Worm (Caenorhabditis elegans) whole organism, mixed stage, embryonic: ENCODE results near the gene kvs-1.
A peak's percentile ranks its signal among the peaks of the same experiment; 100 is the strongest.

Experiments
- M03D4.4 ChIP-seq: sonication (generic microtip); optimal IDR thresholded peaks from 2 replicates; lab custom pipeline; 2017; ENCODE audit warnings: mild to moderate bottlenecking, missing genetic modification characterization, missing compliant biosample characterization
- bed-3 ChIP-seq: fragments of 200-800 bp; sonication (Bioruptor generic); optimal IDR thresholded peaks from 3 replicates; lab custom pipeline; 2018; ENCODE audit warnings: mild to moderate bottlenecking, missing genetic modification characterization, moderate library complexity, missing compliant biosample characterization
- blmp-1 ChIP-seq: fragments of 150-350 bp; optimal IDR thresholded peaks from 2 replicates; lab custom pipeline; 2014; ENCODE audit warnings: missing biosample characterization, missing genetic modification characterization
- ceh-43 ChIP-seq: fragments of 200-800 bp; sonication (Bioruptor generic); optimal IDR thresholded peaks from 2 replicates; lab custom pipeline; 2018; ENCODE audit warnings: mild to moderate bottlenecking, missing genetic modification characterization, moderate library complexity, missing compliant biosample characterization
- ceh-83 ChIP-seq: fragments of 200-800 bp; sonication (Bioruptor generic); optimal IDR thresholded peaks from 2 replicates; lab custom pipeline; 2018; ENCODE audit warnings: mild to moderate bottlenecking, missing genetic modification characterization, missing compliant biosample characterization
- ces-1 ChIP-seq: fragments of 150-350 bp; optimal IDR thresholded peaks from 2 replicates; lab custom pipeline; 2014; ENCODE audit warnings: missing biosample characterization, missing genetic modification reagents, missing genetic modification characterization
- cnd-1 ChIP-seq: fragments of 200-800 bp; sonication (Bioruptor generic); optimal IDR thresholded peaks from 2 replicates; lab custom pipeline; 2018; ENCODE audit warnings: mild to moderate bottlenecking, missing genetic modification characterization, missing compliant biosample characterization
- drap-1 ChIP-seq: fragments of 200-800 bp; sonication (Bioruptor generic); optimal IDR thresholded peaks from 3 replicates; lab custom pipeline; 2018; ENCODE audit warnings: mild to moderate bottlenecking, missing genetic modification characterization, missing compliant biosample characterization
- elt-1 ChIP-seq: sonication (generic microtip); optimal IDR thresholded peaks from 2 replicates; lab custom pipeline; 2017; ENCODE audit warnings: missing genetic modification characterization, mild to moderate bottlenecking, missing compliant biosample characterization, antibody characterized with exemption, moderate library complexity, borderline replicate concordance; ENCODE audit not compliant: insufficient read depth
- ham-2 ChIP-seq: fragments of 200-800 bp; sonication (Bioruptor generic); optimal IDR thresholded peaks from 2 replicates; lab custom pipeline; 2018; ENCODE audit warnings: mild to moderate bottlenecking, missing genetic modification characterization, missing compliant biosample characterization
- hlh-1 ChIP-seq: fragments of 150-350 bp; optimal IDR thresholded peaks from 2 replicates; lab custom pipeline; 2014; ENCODE audit warnings: missing biosample characterization, missing genetic modification reagents, missing genetic modification characterization
- lin-13 ChIP-seq: fragments of 150-350 bp; optimal IDR thresholded peaks from 2 replicates; lab custom pipeline; 2014; ENCODE audit warnings: missing biosample characterization, missing genetic modification characterization
- lsy-2 ChIP-seq: fragments of 150-350 bp; optimal IDR thresholded peaks from 2 replicates; lab custom pipeline; 2014; ENCODE audit warnings: missing biosample characterization, missing genetic modification characterization
- mab-5 ChIP-seq: fragments of 150-350 bp; optimal IDR thresholded peaks from 2 replicates; lab custom pipeline; 2014; ENCODE audit warnings: missing biosample characterization, missing genetic modification characterization
- mep-1 ChIP-seq: fragments of 150-350 bp; optimal IDR thresholded peaks from 2 replicates; lab custom pipeline; 2017; ENCODE audit warnings: missing biosample characterization, missing genetic modification reagents, missing genetic modification characterization, inconsistent platforms
- nhr-12 ChIP-seq: fragments of 150-350 bp; optimal IDR thresholded peaks from 2 replicates; lab custom pipeline; 2014; ENCODE audit warnings: missing biosample characterization, missing genetic modification characterization
- nhr-2 ChIP-seq: fragments of 150-350 bp; optimal IDR thresholded peaks from 2 replicates; lab custom pipeline; 2014; ENCODE audit warnings: missing biosample characterization, missing genetic modification characterization
- nhr-237 ChIP-seq: fragments of 150-350 bp; optimal IDR thresholded peaks from 2 replicates; lab custom pipeline; 2014; ENCODE audit warnings: missing biosample characterization, missing genetic modification characterization
- nhr-76 ChIP-seq: sonication (generic microtip); optimal IDR thresholded peaks from 2 replicates; lab custom pipeline; 2017; ENCODE audit warnings: missing biosample characterization, missing genetic modification characterization
- sem-2 ChIP-seq: fragments of 200-800 bp; sonication (Bioruptor generic); optimal IDR thresholded peaks from 2 replicates; lab custom pipeline; 2018; ENCODE audit warnings: mild to moderate bottlenecking, missing genetic modification characterization, missing compliant biosample characterization
- sptf-1 ChIP-seq: sonication (generic microtip); optimal IDR thresholded peaks from 2 replicates; lab custom pipeline; 2017; ENCODE audit warnings: mild to moderate bottlenecking, missing genetic modification characterization, moderate library complexity, missing compliant biosample characterization
- unc-120 ChIP-seq: sonication (generic microtip); optimal IDR thresholded peaks from 2 replicates; lab custom pipeline; 2017; ENCODE audit warnings: missing genetic modification characterization, missing compliant biosample characterization; ENCODE audit not compliant: poor library complexity, severe bottlenecking
- unc-39 ChIP-seq: fragments of 150-350 bp; optimal IDR thresholded peaks from 2 replicates; lab custom pipeline; 2014; ENCODE audit warnings: missing biosample characterization, missing genetic modification characterization
- unc-62 ChIP-seq: fragments of 150-350 bp; optimal IDR thresholded peaks from 2 replicates; lab custom pipeline; 2014; ENCODE audit warnings: missing biosample characterization, missing genetic modification reagents, missing genetic modification characterization
- ztf-11 ChIP-seq: fragments of 150-350 bp; optimal IDR thresholded peaks from 2 replicates; lab custom pipeline; 2014; ENCODE audit warnings: missing biosample characterization, missing genetic modification characterization

Gene kvs-1

ce11 chrX:7681965-7682946, 24.7 kb downstream of the kvs-1 start, which contains the start of gene unc-18:
TSS of gene unc-18 (plus strand) at chrX:7682896.
- TF ChIP-seq ceh-83 (no peak), ces-1 (GFP tag; lab: Kevin White, UChicago) (peak; percentile 83), unc-62 (GFP tag; lab: Kevin White, UChicago) (peak; percentile 47), nhr-12 (no peak)

- peak; percentile 87 for TF ChIP-seq hlh-1 (tag; lab: Kevin White, UChicago)
- no peak for TF ChIP-seq M03D4.4
- TF ChIP-seq mab-5: no peak
- TF ChIP-seq unc-120: peak; percentile 43
These were observed 26.2 kb downstream of the kvs-1 start, which contains the start of gene stn-2 for ce11 chrX:7680545-7681330. TSS of gene stn-2 (minus strand) at chrX:7680619.

ce11 chrX:7679835-7680234, 27.1 kb downstream of the kvs-1 start:
- no peak for TF ChIP-seq ham-2 (GFP tag; lab: Kevin White, UChicago)
- TF ChIP-seq ces-1 (GFP tag; lab: Kevin White, UChicago): peak; percentile 87

- peak; percentile 20 for TF ChIP-seq ces-1 (GFP tag; lab: Kevin White, UChicago)
- TF ChIP-seq nhr-2 (tag; lab: Kevin White, UChicago): no peak
These were observed 28.3 kb downstream of the kvs-1 start for ce11 chrX:7678437-7679139.

ce11 chrX:7674871-7675270, 32.1 kb downstream of the kvs-1 start:
- TF ChIP-seq lin-13 (tag; lab: Kevin White, UChicago) (no peak), ham-2 (GFP tag; lab: Kevin White, UChicago) (no peak)

ce11 chrX:7672693-7673092, 34.2 kb downstream of the kvs-1 start, which contains the start of gene F27D9.2:
TSS of gene F27D9.2 (plus strand) at chrX:7672993.
- TF ChIP-seq blmp-1 (tag; lab: Kevin White, UChicago) (no peak), cnd-1 (tag; lab: Kevin White, UChicago) (no peak), unc-39 (tag; lab: Kevin White, UChicago) (no peak), elt-1 (tag; lab: Kevin White, UChicago) (no peak), drap-1 (no peak), sptf-1 (tag; lab: Kevin White, UChicago) (no peak), ham-2 (GFP tag; lab: Kevin White, UChicago) (no peak), hlh-1 (tag; lab: Kevin White, UChicago) (no peak), nhr-76 (tag; lab: Kevin White, UChicago) (no peak), ceh-43 (GFP tag; lab: Kevin White, UChicago) (no peak), bed-3 (GFP tag; lab: Kevin White, UChicago) (no peak), sem-2 (GFP tag; lab: Kevin White, UChicago) (no peak), nhr-237 (no peak), M03D4.4 (no peak), mep-1 (no peak), ztf-11 (no peak), lsy-2 (tag; lab: Kevin White, UChicago) (no peak)
